Worm (Caenorhabditis elegans): ENCODE results near the gene his-40.

DNA sequence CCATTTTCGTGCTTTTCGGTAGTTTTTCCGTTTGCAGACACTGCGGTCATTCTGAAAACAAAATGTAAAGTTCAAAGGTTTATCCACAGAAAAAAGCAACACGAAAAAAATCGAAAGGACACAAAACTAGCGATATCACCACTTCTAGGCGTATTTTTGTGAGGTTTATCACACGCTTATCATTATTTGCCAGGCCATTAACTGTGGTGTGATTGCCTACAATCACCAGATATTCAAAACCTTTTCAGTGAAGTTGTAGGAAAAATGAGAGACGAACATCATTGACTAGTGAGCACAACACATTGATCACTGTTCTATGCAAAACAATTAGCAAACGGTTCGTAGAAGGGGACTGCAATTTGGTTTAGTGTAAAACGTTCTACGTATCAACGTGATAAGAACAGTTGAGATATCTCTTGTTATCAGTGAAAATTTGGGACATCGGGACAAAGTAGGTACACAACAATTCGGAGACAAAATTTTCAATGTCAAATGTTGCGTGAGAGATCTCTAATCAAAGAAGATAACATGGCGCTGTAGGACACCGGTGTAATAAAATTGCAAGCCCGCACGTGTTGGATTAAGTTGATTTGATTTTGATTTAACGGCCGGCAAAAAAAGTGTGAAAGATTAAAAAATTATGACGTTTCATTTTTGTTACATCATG, 4.3 kb upstream of the his-40 start, which contains the start of gene sur-5:
- no peak for TF ChIP-seq klf-2 (GFP tag; conservative IDR thresholded peaks at IDR 0.05)
- no peak for TF ChIP-seq flt-1 (GFP tag; IDR thresholded peaks at IDR 0.05)
- no peak for TF ChIP-seq cog-1 (tag; optimal IDR thresholded peaks at IDR 0.05)
- no peak for TF ChIP-seq ref-1 (GFP tag; conservative IDR thresholded peaks at IDR 0.05)
- no peak for TF ChIP-seq tab-1 (GFP tag; IDR thresholded peaks at IDR 0.05)
- TF ChIP-seq ztf-29 (GFP tag; IDR thresholded peaks at IDR 0.05) = no peak
- no peak for TF ChIP-seq med-1 (GFP tag; optimal IDR thresholded peaks at IDR 0.05; ENCODE audit: insufficient read depth)

Data from whole organism, midembryonic.